Fruit fly (Drosophila melanogaster) whole organism, embryonic: ENCODE data around the gene CG34268.

ENCODE experiments used
- Ada2b ChIP-seq: fragments of 200-800 bp; sonication (Bioruptor generic); IDR thresholded peaks from 2 replicates; pipeline ENCODE4 v1.3.6; 2022; ENCODE audit warnings: missing biosample characterization, missing genetic modification characterization
- B-H2 ChIP-seq: fragments of 200-800 bp; sonication (Bioruptor generic); optimal IDR thresholded peaks from 2 replicates; lab custom pipeline; 2018; ENCODE audit warnings: missing biosample characterization, mild to moderate bottlenecking, missing genetic modification characterization
- CG11085 ChIP-seq: fragments of 200-800 bp; sonication (Bioruptor generic); IDR thresholded peaks from 2 replicates; pipeline ENCODE4 v1.3.6; 2022; ENCODE audit warnings: missing biosample characterization, missing genetic modification characterization
- CG11398 ChIP-seq: fragments of 200-800 bp; sonication (Bioruptor generic); optimal IDR thresholded peaks from 2 replicates; lab custom pipeline; 2016; ENCODE audit warnings: missing biosample characterization, missing genetic modification characterization
- CG11456 ChIP-seq: fragments of 200-800 bp; sonication (Bioruptor generic); IDR thresholded peaks from 3 replicates; pipeline ENCODE4 v1.3.6; 2022; ENCODE audit warnings: missing biosample characterization, missing genetic modification characterization
- CG11504 ChIP-seq: fragments of 200-800 bp; sonication (Bioruptor generic); optimal IDR thresholded peaks from 3 replicates; lab custom pipeline; 2019; ENCODE audit warnings: missing biosample characterization, mild to moderate bottlenecking, missing genetic modification characterization, moderate library complexity
- CG11723 ChIP-seq: fragments of 200-800 bp; sonication (Bioruptor generic); optimal IDR thresholded peaks from 2 replicates; lab custom pipeline; 2017; ENCODE audit warnings: missing biosample characterization, mild to moderate bottlenecking, missing genetic modification characterization
- CG12769 ChIP-seq: fragments of 200-800 bp; sonication (Bioruptor generic); optimal IDR thresholded peaks from 2 replicates; lab custom pipeline; 2019; ENCODE audit warnings: missing biosample characterization, mild to moderate bottlenecking, missing genetic modification characterization, moderate library complexity
- CG13296 ChIP-seq: fragments of 200-800 bp; sonication (Bioruptor generic); optimal IDR thresholded peaks from 3 replicates; lab custom pipeline; 2018; ENCODE audit warnings: missing biosample characterization, mild to moderate bottlenecking, missing genetic modification characterization
- CG13894 ChIP-seq: fragments of 200-800 bp; sonication (Bioruptor generic); optimal IDR thresholded peaks from 3 replicates; lab custom pipeline; 2018; ENCODE audit warnings: missing biosample characterization, mild to moderate bottlenecking, missing genetic modification characterization, moderate library complexity
- CG15269 ChIP-seq: fragments of 200-800 bp; sonication (Bioruptor generic); optimal IDR thresholded peaks from 2 replicates; lab custom pipeline; 2018; ENCODE audit warnings: missing biosample characterization, mild to moderate bottlenecking, missing genetic modification characterization, moderate library complexity
- CG17385 ChIP-seq: fragments of 200-800 bp; sonication (Bioruptor generic); optimal IDR thresholded peaks from 3 replicates; lab custom pipeline; 2018; ENCODE audit warnings: missing biosample characterization, mild to moderate bottlenecking, missing genetic modification characterization
- CG2116 ChIP-seq: fragments of 200-800 bp; sonication (Bioruptor generic); optimal IDR thresholded peaks from 3 replicates; lab custom pipeline; 2018; ENCODE audit warnings: missing biosample characterization, mild to moderate bottlenecking, missing genetic modification characterization
- CG2199 ChIP-seq: fragments of 200-800 bp; sonication (Bioruptor generic); IDR thresholded peaks from 3 replicates; pipeline ENCODE4 v1.3.6; 2022; ENCODE audit warnings: missing biosample characterization, missing genetic modification characterization
- CG34422 ChIP-seq: fragments of 200-800 bp; sonication (Bioruptor generic); IDR thresholded peaks from 3 replicates; pipeline ENCODE4 v1.3.6; 2022; ENCODE audit warnings: missing biosample characterization, missing genetic modification characterization
- CG6791 ChIP-seq: fragments of 200-800 bp; sonication (Bioruptor generic); IDR thresholded peaks from 3 replicates; pipeline ENCODE4 v1.3.6; 2022; ENCODE audit warnings: missing biosample characterization, missing genetic modification characterization; ENCODE audit not compliant: partially characterized antibody
- CG9932 ChIP-seq: fragments of 200-800 bp; sonication (Bioruptor generic); IDR thresholded peaks from 2 replicates; pipeline ENCODE4 v1.3.6; 2022; ENCODE audit warnings: missing biosample characterization, missing genetic modification characterization
- D19A ChIP-seq: fragments of 200-800 bp; optimal IDR thresholded peaks from 3 replicates; lab custom pipeline; 2019; ENCODE audit warnings: missing biosample characterization, mild to moderate bottlenecking, missing genetic modification characterization, moderate library complexity
- Dll ChIP-seq: fragments of 200-800 bp; sonication (Bioruptor generic); IDR thresholded peaks from 4 replicates; pipeline ENCODE4 v1.3.6; 2022; ENCODE audit warnings: missing biosample characterization, missing genetic modification characterization; ENCODE audit not compliant: partially characterized antibody
- Fer1 ChIP-seq: fragments of 200-800 bp; sonication (Bioruptor generic); optimal IDR thresholded peaks from 2 replicates; lab custom pipeline; 2017; ENCODE audit warnings: missing biosample characterization, mild to moderate bottlenecking, missing genetic modification characterization
- HmgZ ChIP-seq: fragments of 200-800 bp; sonication (Bioruptor generic); optimal IDR thresholded peaks from 2 replicates; lab custom pipeline; 2018; ENCODE audit warnings: missing biosample characterization, mild to moderate bottlenecking, missing genetic modification characterization
- Mad ChIP-seq: fragments of 200-800 bp; sonication (Bioruptor generic); optimal IDR thresholded peaks from 2 replicates; lab custom pipeline; 2016; ENCODE audit warnings: missing biosample characterization, missing genetic modification characterization
- amos ChIP-seq: fragments of 200-800 bp; sonication (Bioruptor generic); IDR thresholded peaks from 2 replicates; pipeline ENCODE4 v1.3.6; 2022; ENCODE audit warnings: missing biosample characterization, missing genetic modification characterization; ENCODE audit not compliant: partially characterized antibody
- bab2 ChIP-seq: fragments of 200-800 bp; sonication (Bioruptor generic); optimal IDR thresholded peaks from 2 replicates; lab custom pipeline; 2016; ENCODE audit warnings: missing biosample characterization, missing genetic modification characterization
- caup ChIP-seq: fragments of 200-800 bp; sonication (Bioruptor generic); optimal IDR thresholded peaks from 3 replicates; lab custom pipeline; 2017; ENCODE audit warnings: missing biosample characterization, mild to moderate bottlenecking, missing genetic modification characterization, moderate library complexity; ENCODE audit not compliant: severe bottlenecking
- chif ChIP-seq, 2 experiments: fragments of 200-800 bp; sonication (Bioruptor generic); optimal IDR thresholded peaks; 3 replicates each; lab custom pipeline; 2016; ENCODE audit warnings: missing biosample characterization in 2 of 2, missing genetic modification characterization in 2 of 2
- crol ChIP-seq: fragments of 200-800 bp; sonication (Bioruptor generic); IDR thresholded peaks from 2 replicates; pipeline ENCODE4 v1.3.6; 2022; ENCODE audit warnings: missing biosample characterization, missing genetic modification characterization
- cwo ChIP-seq: fragments of 200-800 bp; sonication (Bioruptor generic); optimal IDR thresholded peaks from 3 replicates; lab custom pipeline; 2017; ENCODE audit warnings: missing biosample characterization, missing genetic modification characterization, mild to moderate bottlenecking, moderate library complexity, missing genetic modification reagents
- dysf ChIP-seq: fragments of 200-800 bp; sonication (Bioruptor generic); IDR thresholded peaks from 3 replicates; pipeline ENCODE4 v1.3.6; 2022; ENCODE audit warnings: missing biosample characterization, missing genetic modification characterization
- exex ChIP-seq: fragments of 200-800 bp; sonication (Bioruptor generic); optimal IDR thresholded peaks from 4 replicates; lab custom pipeline; 2018; ENCODE audit warnings: missing biosample characterization, mild to moderate bottlenecking, missing genetic modification characterization, moderate library complexity
- eyg ChIP-seq: fragments of 200-800 bp; sonication (Bioruptor generic); optimal IDR thresholded peaks from 3 replicates; lab custom pipeline; 2016; ENCODE audit warnings: missing biosample characterization, missing genetic modification characterization
- fd102C ChIP-seq: fragments of 200-800 bp; sonication (Bioruptor generic); optimal IDR thresholded peaks from 2 replicates; lab custom pipeline; 2018; ENCODE audit warnings: missing biosample characterization, mild to moderate bottlenecking, missing genetic modification characterization, moderate library complexity
- ken ChIP-seq: fragments of 200-800 bp; sonication (Bioruptor generic); IDR thresholded peaks from 3 replicates; pipeline ENCODE4 v1.3.6; 2022; ENCODE audit warnings: missing biosample characterization, missing genetic modification characterization
- klu ChIP-seq: fragments of 200-800 bp; sonication (Bioruptor generic); IDR thresholded peaks from 2 replicates; pipeline ENCODE4 v1.3.6; 2022; ENCODE audit warnings: missing biosample characterization, missing genetic modification characterization
- kni ChIP-seq: fragments of 200-800 bp; sonication (Bioruptor generic); optimal IDR thresholded peaks from 3 replicates; lab custom pipeline; 2017; ENCODE audit warnings: mild to moderate bottlenecking, missing biosample characterization, missing genetic modification reagents, missing genetic modification characterization
- mirr ChIP-seq: fragments of 200-800 bp; sonication (Bioruptor generic); optimal IDR thresholded peaks from 3 replicates; lab custom pipeline; 2018; ENCODE audit warnings: missing biosample characterization, mild to moderate bottlenecking, missing genetic modification characterization
- pan ChIP-seq, 4 experiments: fragments of >200 bp in 3 of 4; fragments of 200-800 bp in 1 of 4; sonication (Bioruptor generic) in 1 of 4; optimal IDR thresholded peaks in 3 of 4; IDR thresholded peaks in 1 of 4; 2 replicates each; pipeline versions ENCODE4 v1.3.6 to Lab custom; 2017 to 2022; ENCODE audit warnings: missing biosample characterization in 2 of 4, missing genetic modification characterization in 2 of 4, mixed read lengths in 1 of 4
- row ChIP-seq: fragments of 200-800 bp; sonication (Bioruptor generic); IDR thresholded peaks from 3 replicates; pipeline ENCODE4 v1.3.6; 2022; ENCODE audit warnings: missing biosample characterization, missing genetic modification characterization
- sd ChIP-seq: fragments of 200-800 bp; sonication (Bioruptor generic); optimal IDR thresholded peaks from 3 replicates; lab custom pipeline; 2018; ENCODE audit warnings: missing biosample characterization, mild to moderate bottlenecking, missing genetic modification characterization, moderate library complexity
- sens-2 ChIP-seq: fragments of 200-800 bp; sonication (Bioruptor generic); IDR thresholded peaks from 2 replicates; pipeline ENCODE4 v1.3.6; 2022; ENCODE audit warnings: missing biosample characterization, missing genetic modification characterization
- unc-4 ChIP-seq: fragments of 200-800 bp; sonication (Bioruptor generic); IDR thresholded peaks from 2 replicates; pipeline ENCODE4 v1.3.6; 2022; ENCODE audit warnings: missing biosample characterization, missing genetic modification characterization; ENCODE audit not compliant: partially characterized antibody
- vnd ChIP-seq: fragments of 200-800 bp; sonication (Bioruptor generic); IDR thresholded peaks from 3 replicates; pipeline ENCODE4 v1.3.6; 2022; ENCODE audit warnings: missing biosample characterization, missing genetic modification characterization; ENCODE audit not compliant: partially characterized antibody
- vvl ChIP-seq: fragments of 200-800 bp; sonication (Bioruptor generic); IDR thresholded peaks from 2 replicates; pipeline ENCODE4 v1.3.6; 2022; ENCODE audit warnings: missing biosample characterization, missing genetic modification characterization
- zen ChIP-seq: fragments of 200-800 bp; sonication (Bioruptor generic); optimal IDR thresholded peaks from 3 replicates; lab custom pipeline; 2018; ENCODE audit warnings: missing biosample characterization, mild to moderate bottlenecking, missing genetic modification characterization, moderate library complexity
- zfh1 ChIP-seq: fragments of 200-800 bp; sonication (Bioruptor generic); IDR thresholded peaks from 3 replicates; pipeline ENCODE4 v1.3.6; 2022; ENCODE audit warnings: missing biosample characterization, missing genetic modification characterization

CG34268 gene

DNA sequence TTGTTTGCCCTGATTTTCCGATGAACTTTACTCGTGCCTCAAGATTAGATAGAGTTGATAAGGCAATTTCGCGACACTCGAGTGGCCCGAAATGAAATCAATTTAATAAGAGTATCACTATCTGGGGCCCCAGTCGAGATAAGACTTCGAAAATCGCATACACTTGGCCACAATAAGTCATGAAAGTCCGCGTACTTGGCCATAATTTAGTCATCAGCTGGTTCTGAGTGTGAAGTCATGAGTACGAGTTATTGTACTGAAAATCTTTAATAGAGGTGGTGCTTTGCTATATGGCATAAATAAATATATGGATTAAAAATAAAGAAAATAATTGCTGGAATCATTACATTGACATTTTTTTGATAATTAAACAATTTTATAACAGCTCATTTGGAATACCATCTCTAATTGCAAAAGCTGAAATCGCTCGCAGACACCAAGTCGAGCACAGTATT is 11.0 kb downstream of the CG34268 start (continued):
- TF ChIP-seq CG6791 (GFP tag; lab: Robert Waterston, UW) (no peak), HmgZ (tag; lab: Kevin White, UChicago) (no peak), sens-2 (GFP tag; lab: Robert Waterston, UW) (no peak), CG11456 (no peak), exex (tag; lab: Kevin White, UChicago) (peak; percentile 95), zfh1 (GFP tag; lab: Robert Waterston, UW) (no peak), Dll (no peak), CG2116 (GFP tag; lab: Kevin White, UChicago) (no peak), CG13296 (GFP tag; lab: Kevin White, UChicago) (peak; percentile 21), zen (tag; lab: Kevin White, UChicago) (no peak), eyg (no peak), CG34422 (GFP tag; lab: Robert Waterston, UW) (no peak), CG11398 (GFP tag; lab: Kevin White, UChicago) (no peak), fd102C (GFP tag; lab: Kevin White, UChicago) (no peak), vvl (GFP tag; lab: Robert Waterston, UW) (peak; percentile 20; the same call in 1 of the 2 replicates), Fer1 (GFP tag; lab: Kevin White, UChicago) (peak; percentile 46), pan (optimal IDR thresholded peaks at IDR 0.05; lab: Kevin White, UChicago) (no peak), pan (GFP tag; optimal IDR thresholded peaks at IDR 0.05 in 1 of 2, IDR thresholded peaks at IDR 0.05 in 1 of 2) (peak in 1 of 2 experiments; percentile 20), CG9932 (peak; percentile 48), bab2 (GFP tag; lab: Kevin White, UChicago) (no peak)

DNA sequence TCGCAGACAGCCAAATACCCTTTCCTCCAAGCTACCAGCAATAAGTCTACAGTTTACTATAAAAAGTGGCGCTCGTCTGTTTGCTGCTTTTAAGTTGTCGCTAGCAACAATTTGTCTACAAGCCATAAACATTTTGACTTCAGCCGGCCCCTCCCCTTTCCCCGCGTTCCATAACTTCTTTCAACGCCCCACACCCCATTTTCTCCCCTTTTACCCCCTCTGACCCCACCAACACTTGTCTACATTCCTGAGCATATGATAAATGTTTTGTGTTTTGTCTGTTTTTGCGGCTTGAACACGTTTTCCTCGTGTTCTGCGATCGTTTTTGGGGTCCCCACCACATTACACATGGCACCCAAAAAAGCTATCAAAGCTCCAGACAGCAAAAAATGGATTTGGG is 12.9 kb downstream of the CG34268 start:
- no peak for TF ChIP-seq CG11085 (GFP tag; lab: Robert Waterston, UW)
- peak; percentile 98 for TF ChIP-seq sd
- TF ChIP-seq CG13894 (tag; lab: Kevin White, UChicago): peak; percentile 56
- TF ChIP-seq unc-4: no peak
- no peak for TF ChIP-seq ken (GFP tag; lab: Robert Waterston, UW)
- peak; percentile 63 for TF ChIP-seq D19A (tag; lab: Kevin White, UChicago)
- no peak for TF ChIP-seq vnd (GFP tag; lab: Robert Waterston, UW)
- TF ChIP-seq CG12769 (tag; lab: Kevin White, UChicago): peak; percentile 30
- no peak for TF ChIP-seq B-H2 (GFP tag; lab: Kevin White, UChicago)
- TF ChIP-seq CG17385 (GFP tag; lab: Kevin White, UChicago): no peak
- peak; percentile 81 for TF ChIP-seq kni (GFP tag; lab: Kevin White, UChicago)
- peak; percentile 85 for TF ChIP-seq crol (GFP tag; lab: Robert Waterston, UW)
- peak; percentile 41 for TF ChIP-seq cwo
- TF ChIP-seq CG2199 (GFP tag; lab: Robert Waterston, UW): no peak
- TF ChIP-seq dysf (GFP tag; lab: Robert Waterston, UW): 0 out of 3 replicates have a peak, but pooled peaks have one; percentile 26
- 0 out of 3 replicates have a peak, but pooled peaks have one; percentile 11 for TF ChIP-seq row (GFP tag; lab: Robert Waterston, UW)
- TF ChIP-seq chif (GFP tag; optimal IDR thresholded peaks at IDR 0.05; lab: Kevin White, UChicago): no peak
- TF ChIP-seq CG11504 (tag; lab: Kevin White, UChicago): peak; percentile 52
- no peak for TF ChIP-seq amos (GFP tag; lab: Robert Waterston, UW)
- TF ChIP-seq klu: 0 out of 2 replicates have a peak, but pooled peaks have one; percentile 10
- TF ChIP-seq mirr (GFP tag; lab: Kevin White, UChicago): peak; percentile 30
- peak; percentile 48 for TF ChIP-seq caup
- TF ChIP-seq CG11723 (GFP tag; lab: Kevin White, UChicago): no peak
- peak; percentile 56 for TF ChIP-seq CG15269 (tag; lab: Kevin White, UChicago)
- TF ChIP-seq Ada2b (GFP tag; lab: Robert Waterston, UW): no peak
- no peak for TF ChIP-seq Mad (GFP tag; lab: Kevin White, UChicago)
- TF ChIP-seq, all 482 proteins: peak for 14
